Worm (Caenorhabditis elegans) whole organism, L4/young adult: Measurements from ENCODE around the gene spig-9.

Experiments used
- dao-5 ChIP-seq: sonication (generic microtip); optimal IDR thresholded peaks from 2 replicates; lab custom pipeline; 2016; ENCODE audit warnings: missing genotype, missing genetic modification characterization, moderate library complexity, missing compliant biosample characterization
- him-1 ChIP-seq: sonication (generic microtip); optimal IDR thresholded peaks from 2 replicates; lab custom pipeline; 2016; ENCODE audit warnings: missing genotype, missing genetic modification reagents, missing genetic modification characterization, missing compliant biosample characterization

ce11 chrV:13660660-13661325 is 49.1 kb upstream of the spig-9 start, which contains the start of gene letm-1:
- TF ChIP-seq him-1: no peak
- TF ChIP-seq dao-5: no peak
